Worm (Caenorhabditis elegans) whole organism, midembryonic: ENCODE data around the gene sli-1.

Experiments used
- T22C8.4 ChIP-seq: fragments of 200-800 bp; sonication (Bioruptor generic); IDR thresholded peaks from 2 replicates; pipeline ENCODE4 v1.3.6; 2022; ENCODE audit warnings: missing genetic modification characterization, missing compliant biosample characterization
- cog-1 ChIP-seq: sonication (generic microtip); optimal IDR thresholded peaks from 2 replicates; lab custom pipeline; 2016; ENCODE audit warnings: missing genetic modification characterization, missing compliant biosample characterization
- flt-1 ChIP-seq: fragments of 200-800 bp; sonication (Bioruptor generic); IDR thresholded peaks from 2 replicates; pipeline ENCODE4 v1.3.6; 2022; ENCODE audit warnings: missing genetic modification characterization, missing compliant biosample characterization
- klf-2 ChIP-seq: fragments of 200-800 bp; sonication (Bioruptor generic); conservative IDR thresholded peaks from 2 replicates; pipeline ENCODE4 v1.3.6; 2022; ENCODE audit warnings: missing genetic modification reagents, missing genetic modification characterization, missing compliant biosample characterization
- med-1 ChIP-seq: sonication (generic microtip); optimal IDR thresholded peaks from 2 replicates; lab custom pipeline; 2017; ENCODE audit warnings: missing genetic modification characterization, mild to moderate bottlenecking, missing compliant biosample characterization, antibody characterized with exemption, missing genetic modification reagents; ENCODE audit not compliant: insufficient read depth
- ref-1 ChIP-seq: fragments of 200-800 bp; sonication (Bioruptor generic); conservative IDR thresholded peaks from 2 replicates; pipeline ENCODE4 v1.3.6; 2022; ENCODE audit warnings: missing genetic modification reagents, missing genetic modification characterization, missing compliant biosample characterization
- tab-1 ChIP-seq: fragments of 200-800 bp; sonication (Bioruptor generic); IDR thresholded peaks from 2 replicates; pipeline ENCODE4 v1.3.6; 2022; ENCODE audit warnings: missing genetic modification characterization, missing compliant biosample characterization
- ztf-23 ChIP-seq: fragments of 200-800 bp; sonication (Bioruptor generic); IDR thresholded peaks from 2 replicates; pipeline ENCODE4 v1.3.6; 2022; ENCODE audit warnings: missing genetic modification reagents, missing genetic modification characterization, missing compliant biosample characterization
- ztf-29 ChIP-seq: fragments of 200-800 bp; sonication (Bioruptor generic); IDR thresholded peaks from 2 replicates; pipeline ENCODE4 v1.3.6; 2022; ENCODE audit warnings: missing genetic modification reagents, missing genetic modification characterization, missing compliant biosample characterization

The sli-1 gene

DNA sequence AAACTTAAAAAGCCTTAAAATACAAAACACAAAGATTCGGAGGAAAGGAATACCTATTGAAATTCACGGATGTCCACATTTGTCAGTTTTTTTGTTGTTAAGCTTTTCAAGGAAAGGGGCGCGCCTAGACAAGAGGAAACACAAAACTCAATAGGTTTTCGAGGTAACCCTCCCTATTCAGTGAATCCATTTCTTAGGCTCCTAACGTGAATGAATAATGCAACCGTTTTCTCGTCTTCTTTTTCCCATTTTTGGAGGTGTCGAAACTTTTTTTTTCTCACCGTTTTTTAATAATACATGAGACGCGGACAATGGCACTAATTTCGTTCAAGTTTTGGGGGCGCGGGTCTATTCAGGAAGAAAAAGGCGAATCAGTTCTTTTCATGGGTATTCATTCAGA lies 11.2 kb upstream of the sli-1 start:
- TF ChIP-seq flt-1, result no peak

DNA sequence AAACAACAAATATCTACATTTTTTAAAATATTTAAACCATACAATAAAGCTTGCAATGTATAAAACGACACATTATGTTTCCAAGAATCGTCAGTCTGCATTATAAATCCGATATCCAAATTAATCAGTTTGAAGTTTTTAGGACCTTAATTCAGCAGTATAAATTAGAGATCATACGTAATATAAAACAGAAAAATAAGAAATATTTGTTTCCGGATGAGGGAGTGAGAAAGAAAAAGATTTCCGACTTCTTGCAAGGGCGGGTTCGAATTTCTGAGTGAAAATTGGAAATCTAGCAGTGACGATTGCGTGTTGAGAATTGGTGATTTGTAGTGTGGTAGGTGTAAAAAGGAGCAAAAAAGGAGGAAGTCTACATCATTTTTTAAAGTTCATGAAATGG lies 9.8 kb upstream of the sli-1 start, which contains the start of gene npr-19:
Gene npr-19 (minus strand): TSS at position 101 of the 400 bp plus-strand sequence.
- TF ChIP-seq ref-1 (GFP tag; lab: Robert Waterston, UW) (no peak), klf-2 (GFP tag; lab: Robert Waterston, UW) (no peak), med-1 (GFP tag; lab: Kevin White, UChicago) (no peak), cog-1 (no peak), flt-1 (no peak), ztf-29 (GFP tag; lab: Robert Waterston, UW) (no peak), tab-1 (GFP tag; lab: Robert Waterston, UW) (no peak), T22C8.4 (GFP tag; lab: Robert Waterston, UW) (no peak), ztf-23 (GFP tag; lab: Robert Waterston, UW) (no peak)

DNA sequence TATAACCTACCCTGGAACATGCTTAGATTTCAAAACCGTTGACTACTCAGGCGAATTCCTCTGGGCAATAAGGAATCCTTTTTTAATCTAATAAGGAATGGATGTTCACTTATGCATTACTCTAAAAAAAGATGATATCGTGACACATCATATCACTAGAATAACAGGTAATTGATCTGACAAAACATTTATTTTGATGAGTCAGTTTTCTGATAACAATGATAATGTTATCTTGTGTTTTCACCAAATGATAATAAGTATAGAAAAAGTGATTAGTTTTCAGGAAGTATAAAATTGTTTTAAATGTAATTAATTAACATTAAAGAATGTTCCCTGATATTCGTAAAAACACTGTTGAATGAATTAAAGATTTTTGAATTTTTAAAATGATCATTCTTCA lies 3.3 kb upstream of the sli-1 start:
- no peak for TF ChIP-seq tab-1 (GFP tag; lab: Robert Waterston, UW)
- no peak for TF ChIP-seq flt-1
- no peak for TF ChIP-seq ztf-29 (GFP tag; lab: Robert Waterston, UW)
- no peak for TF ChIP-seq klf-2 (GFP tag; lab: Robert Waterston, UW)
- no peak for TF ChIP-seq med-1 (GFP tag; lab: Kevin White, UChicago)
- no peak for TF ChIP-seq cog-1
- TF ChIP-seq ref-1 (GFP tag; lab: Robert Waterston, UW), result no peak
- no peak for TF ChIP-seq ztf-23 (GFP tag; lab: Robert Waterston, UW)
- no peak for TF ChIP-seq T22C8.4 (GFP tag; lab: Robert Waterston, UW)

DNA sequence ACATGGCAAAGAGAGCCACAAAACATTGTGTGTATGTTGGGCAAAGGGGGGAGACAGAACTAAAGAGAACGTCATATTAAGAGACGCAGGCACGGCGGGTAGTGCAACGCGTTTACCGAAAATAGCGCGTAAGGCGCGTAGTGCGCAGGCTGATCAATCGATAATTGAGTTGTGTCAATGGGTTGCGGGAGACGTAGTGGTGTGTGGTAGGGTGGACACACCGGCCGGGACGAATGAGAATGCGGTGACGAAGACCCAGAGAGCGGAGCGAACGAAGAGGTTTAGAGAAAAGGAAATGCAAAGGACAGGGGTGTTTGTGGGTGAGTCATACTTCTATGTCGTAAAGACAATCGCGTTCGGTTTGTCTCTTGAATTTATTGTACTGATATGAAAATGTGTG lies 2.0 kb upstream of the sli-1 start:
- TF ChIP-seq tab-1 (GFP tag; lab: Robert Waterston, UW) (peak; percentile 50; the same call in 1 of the 2 replicates), T22C8.4 (GFP tag; lab: Robert Waterston, UW) (peak; percentile 100), ztf-29 (GFP tag; lab: Robert Waterston, UW) (no peak), flt-1 (no peak), klf-2 (GFP tag; lab: Robert Waterston, UW) (no peak), ref-1 (GFP tag; lab: Robert Waterston, UW) (no peak), cog-1 (peak; percentile 85), ztf-23 (GFP tag; lab: Robert Waterston, UW) (no peak)

DNA sequence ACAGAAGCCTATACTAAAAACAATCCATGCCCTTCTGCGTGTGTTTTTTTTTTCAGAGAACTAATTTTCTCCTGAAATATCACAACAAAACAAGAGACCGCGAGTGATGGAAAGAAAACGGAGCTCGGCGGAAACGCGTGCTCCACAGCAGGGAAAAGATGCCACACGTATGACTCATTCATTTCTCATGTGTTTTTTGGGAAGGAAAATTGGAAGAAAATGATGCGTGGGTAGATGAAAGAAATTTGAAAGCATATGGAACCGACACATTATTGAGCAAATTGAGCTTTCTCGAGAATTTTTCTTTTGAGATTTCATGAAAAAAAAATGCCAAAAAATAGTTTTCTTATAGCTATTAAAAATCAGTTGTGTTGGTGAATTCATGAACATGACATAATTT lies 527 bp upstream of the sli-1 start:
- no peak for TF ChIP-seq cog-1
- no peak for TF ChIP-seq ztf-29 (GFP tag; lab: Robert Waterston, UW)
- no peak for TF ChIP-seq flt-1
- TF ChIP-seq tab-1 (GFP tag; lab: Robert Waterston, UW), result no peak

DNA sequence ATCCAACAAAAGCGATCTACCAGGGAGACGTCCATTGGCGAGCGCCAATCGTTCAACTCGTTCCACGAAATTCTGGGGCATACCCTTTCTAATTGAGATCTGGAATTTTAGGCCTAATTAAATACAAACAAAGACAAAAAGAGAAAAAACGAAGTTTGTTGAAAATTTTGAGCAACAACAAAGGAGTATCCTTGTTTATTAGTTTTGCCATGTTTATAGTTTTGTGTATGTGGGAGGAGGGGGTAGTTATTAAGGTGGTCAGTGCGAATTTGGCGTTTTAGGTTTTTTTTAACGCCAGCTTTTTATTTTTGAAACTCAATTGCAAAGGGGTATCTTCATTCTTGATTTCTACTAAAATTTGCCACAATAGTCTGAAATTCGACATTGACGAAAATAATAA lies 11.4 kb downstream of the sli-1 start, which contains the start of gene irk-2:
Gene irk-2 (minus strand): TSS at position 101 of the 400 bp plus-strand sequence.
- no peak for TF ChIP-seq klf-2 (GFP tag; lab: Robert Waterston, UW)
- no peak for TF ChIP-seq ztf-23 (GFP tag; lab: Robert Waterston, UW)
- TF ChIP-seq med-1 (GFP tag; lab: Kevin White, UChicago), result no peak
- TF ChIP-seq ztf-29 (GFP tag; lab: Robert Waterston, UW), result no peak
- no peak for TF ChIP-seq tab-1 (GFP tag; lab: Robert Waterston, UW)
- TF ChIP-seq flt-1, result no peak
- TF ChIP-seq ref-1 (GFP tag; lab: Robert Waterston, UW), result no peak
- no peak for TF ChIP-seq T22C8.4 (GFP tag; lab: Robert Waterston, UW)
- TF ChIP-seq cog-1, result no peak

DNA sequence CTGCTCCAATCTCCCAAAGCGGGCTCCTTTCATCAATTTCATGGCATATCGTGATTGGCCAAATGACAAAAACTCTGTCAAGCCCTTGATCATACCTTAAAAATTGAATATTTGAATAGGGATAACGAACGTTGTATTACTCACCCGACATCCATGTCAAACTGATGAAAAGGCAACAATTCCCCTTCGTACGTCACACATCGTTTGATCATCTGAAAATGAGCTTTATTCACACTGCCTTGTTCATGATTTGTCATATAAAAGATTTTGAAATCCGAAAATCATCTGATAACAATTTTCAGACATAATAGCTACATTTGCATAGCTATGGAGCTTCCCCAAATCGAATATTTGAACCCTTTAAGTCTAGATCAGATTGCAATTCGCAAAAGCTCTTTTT lies 19.3 kb downstream of the sli-1 start, which contains the start of gene M02A10.1:
Gene M02A10.1 (plus strand): TSS at position 301 of the 400 bp plus-strand sequence.
- TF ChIP-seq ztf-29 (GFP tag; lab: Robert Waterston, UW), result no peak
- TF ChIP-seq ztf-23 (GFP tag; lab: Robert Waterston, UW), result no peak
- no peak for TF ChIP-seq T22C8.4 (GFP tag; lab: Robert Waterston, UW)
- TF ChIP-seq cog-1, result no peak
- TF ChIP-seq tab-1 (GFP tag; lab: Robert Waterston, UW), result no peak
- no peak for TF ChIP-seq med-1 (GFP tag; lab: Kevin White, UChicago)
- no peak for TF ChIP-seq flt-1
- no peak for TF ChIP-seq klf-2 (GFP tag; lab: Robert Waterston, UW)
- TF ChIP-seq ref-1 (GFP tag; lab: Robert Waterston, UW), result no peak

DNA sequence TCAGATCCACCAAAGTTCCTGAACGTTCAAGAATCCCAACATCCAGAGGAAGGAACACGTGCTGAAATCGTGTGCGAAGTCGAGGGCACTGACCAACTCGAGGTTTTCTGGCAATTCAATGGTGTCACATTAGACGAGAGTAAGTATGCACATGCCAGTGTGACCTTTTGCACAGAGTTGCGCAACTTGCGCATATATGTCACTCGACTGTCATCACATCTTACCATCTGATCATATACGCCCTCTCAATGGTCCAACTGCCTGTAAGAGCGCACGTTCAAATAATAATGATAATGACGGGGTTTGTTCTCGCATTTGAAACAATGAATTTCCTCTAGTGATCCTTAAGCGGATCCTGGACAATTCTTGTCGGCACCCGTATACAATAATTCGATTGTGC lies 29.5 kb downstream of the sli-1 start:
- TF ChIP-seq cog-1, result no peak

DNA sequence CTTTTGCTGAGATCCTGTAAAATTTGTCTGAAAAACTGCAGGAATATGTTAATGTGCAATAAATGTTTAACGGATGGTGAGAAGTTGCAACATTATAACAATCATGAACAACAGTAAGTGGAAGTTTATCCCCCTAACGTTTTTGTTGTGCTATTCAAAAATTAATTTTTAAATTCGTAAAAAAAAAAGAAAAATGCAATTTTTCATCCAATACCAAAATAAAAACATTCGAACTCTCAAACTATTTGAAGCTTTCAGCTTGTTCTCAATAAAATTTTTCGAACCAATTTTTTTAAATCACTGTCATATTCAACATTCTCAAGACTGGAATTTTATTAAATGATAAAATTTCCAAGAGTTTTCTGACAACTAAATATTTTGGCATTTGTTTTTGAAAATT lies 34.2 kb downstream of the sli-1 start, which contains the start of gene ncam-1:
Gene ncam-1 (plus strand): TSS at position 301 of the 400 bp plus-strand sequence.
- TF ChIP-seq T22C8.4 (GFP tag; lab: Robert Waterston, UW) (no peak), ztf-23 (GFP tag; lab: Robert Waterston, UW) (no peak), klf-2 (GFP tag; lab: Robert Waterston, UW) (no peak), cog-1 (no peak), med-1 (GFP tag; lab: Kevin White, UChicago) (no peak), ztf-29 (GFP tag; lab: Robert Waterston, UW) (no peak), tab-1 (GFP tag; lab: Robert Waterston, UW) (no peak), ref-1 (GFP tag; lab: Robert Waterston, UW) (no peak), flt-1 (no peak)

DNA sequence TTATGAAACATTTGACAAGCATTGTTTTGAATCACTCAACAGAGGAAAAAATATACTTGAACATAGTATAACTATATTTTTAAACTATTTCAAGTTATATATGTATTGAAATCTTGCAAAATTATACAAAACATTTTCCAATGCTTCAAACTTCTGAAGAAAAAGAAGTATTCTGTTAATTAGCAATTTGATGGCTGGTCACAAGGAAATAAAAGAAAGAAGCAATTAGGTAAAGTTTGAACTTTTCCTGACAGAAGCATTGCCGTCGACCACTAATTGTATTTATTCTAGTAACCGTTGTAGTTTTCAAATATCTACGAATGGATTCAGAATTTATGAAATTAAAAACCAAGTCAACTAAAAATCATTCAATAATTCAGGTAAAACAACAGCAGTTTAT lies 37.2 kb downstream of the sli-1 start:
- no peak for TF ChIP-seq T22C8.4 (GFP tag; lab: Robert Waterston, UW)
- TF ChIP-seq klf-2 (GFP tag; lab: Robert Waterston, UW), result no peak
- TF ChIP-seq flt-1, result no peak
- no peak for TF ChIP-seq cog-1
- TF ChIP-seq ztf-29 (GFP tag; lab: Robert Waterston, UW), result no peak
- no peak for TF ChIP-seq tab-1 (GFP tag; lab: Robert Waterston, UW)
- no peak for TF ChIP-seq ref-1 (GFP tag; lab: Robert Waterston, UW)
- no peak for TF ChIP-seq ztf-23 (GFP tag; lab: Robert Waterston, UW)
- no peak for TF ChIP-seq med-1 (GFP tag; lab: Kevin White, UChicago)
